Worm (Caenorhabditis elegans) whole organism, L3 larva: ENCODE results near the gene cpsf-2.

Source experiments
- fkh-2 ChIP-seq: fragments of 150-350 bp; optimal IDR thresholded peaks from 2 replicates; lab custom pipeline; 2014; ENCODE audit warnings: missing biosample characterization, missing genetic modification reagents, missing genetic modification characterization
- nhr-76 ChIP-seq: fragments of 150-350 bp; sonication (generic microtip); optimal IDR thresholded peaks from 5 replicates; lab custom pipeline; 2014; ENCODE audit warnings: missing biosample characterization, missing genetic modification characterization
- pha-4 ChIP-seq: fragments of 150-350 bp; optimal IDR thresholded peaks from 2 replicates; lab custom pipeline; 2014; ENCODE audit warnings: missing biosample characterization, missing genetic modification reagents, missing genetic modification characterization
- pqm-1 ChIP-seq: fragments of 150-350 bp; optimal IDR thresholded peaks from 2 replicates; lab custom pipeline; 2017; ENCODE audit warnings: missing biosample characterization, missing genetic modification characterization, inconsistent platforms

DNA sequence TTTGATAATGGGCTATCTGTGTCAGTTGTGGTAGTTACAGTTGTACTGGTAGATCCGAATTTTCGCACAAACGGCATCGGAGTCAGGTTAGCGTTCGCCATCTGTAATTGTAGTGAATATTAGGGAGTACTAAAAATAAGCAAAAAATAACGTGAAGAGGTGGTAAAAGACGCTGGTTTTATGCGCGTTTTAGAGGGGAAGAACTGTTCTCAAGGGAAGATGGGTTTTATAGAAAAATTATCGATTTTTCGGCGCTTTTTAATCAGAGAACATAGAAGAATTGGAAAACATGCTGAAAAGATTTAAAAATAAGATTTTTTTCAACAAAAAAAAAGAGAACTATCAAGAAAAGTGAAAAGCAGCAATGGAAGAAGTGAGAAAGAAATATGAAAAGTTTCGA lies 44.2 kb downstream of the cpsf-2 start, which contains the start of gene C13F10.7:
- no peak for TF ChIP-seq fkh-2 (tag; lab: Kevin White, UChicago)
- no peak for TF ChIP-seq pha-4 (tag; lab: Kevin White, UChicago)
- TF ChIP-seq nhr-76: no peak
- TF ChIP-seq pqm-1: no peak
